Worm (Caenorhabditis elegans) whole organism, L1 larva: ENCODE data around the gene M7.8.

Experiments
- C16A3.4 ChIP-seq: fragments of 150-350 bp; optimal IDR thresholded peaks from 2 replicates; lab custom pipeline; 2014; ENCODE audit warnings: missing biosample characterization, missing genetic modification characterization
- F16B12.6 ChIP-seq: fragments of 150-350 bp; optimal IDR thresholded peaks from 2 replicates; lab custom pipeline; 2014; ENCODE audit warnings: missing biosample characterization, missing genetic modification characterization
- Y116A8C.19 ChIP-seq: sonication (generic microtip); optimal IDR thresholded peaks from 2 replicates; lab custom pipeline; 2016; ENCODE audit warnings: missing compliant biosample characterization, missing genetic modification characterization, borderline replicate concordance
- aha-1 ChIP-seq: fragments of 150-350 bp; optimal IDR thresholded peaks from 2 replicates; lab custom pipeline; 2014; ENCODE audit warnings: missing biosample characterization, missing genetic modification characterization
- aly-2 ChIP-seq: fragments of 150-350 bp; optimal IDR thresholded peaks from 2 replicates; lab custom pipeline; 2014; ENCODE audit warnings: missing biosample characterization, missing genetic modification characterization
- ama-1 ChIP-seq: fragments of 150-350 bp; optimal IDR thresholded peaks from 2 replicates; lab custom pipeline; 2014
- ceh-63 ChIP-seq: fragments of 200-800 bp; sonication (Bioruptor generic); optimal IDR thresholded peaks from 2 replicates; lab custom pipeline; 2018; ENCODE audit warnings: mild to moderate bottlenecking, missing genetic modification characterization, missing compliant biosample characterization
- ceh-8 ChIP-seq: fragments of 200-800 bp; sonication (Bioruptor generic); optimal IDR thresholded peaks from 2 replicates; lab custom pipeline; 2018; ENCODE audit warnings: mild to moderate bottlenecking, missing genetic modification characterization, moderate library complexity, missing compliant biosample characterization
- ceh-82 ChIP-seq, 3 experiments: fragments of 150-350 bp in 1 of 3; sonication (generic microtip) in 2 of 3; optimal IDR thresholded peaks; 2 replicates each; lab custom pipeline; 2014 to 2017; ENCODE audit warnings: missing biosample characterization in 3 of 3, missing genetic modification characterization in 3 of 3
- ceh-90 ChIP-seq: sonication (generic microtip); optimal IDR thresholded peaks from 2 replicates; lab custom pipeline; 2016; ENCODE audit warnings: missing genetic modification characterization, missing compliant biosample characterization
- ces-1 ChIP-seq: fragments of 150-350 bp; optimal IDR thresholded peaks from 2 replicates; lab custom pipeline; 2014; ENCODE audit warnings: missing biosample characterization, missing genetic modification reagents, missing genetic modification characterization
- dpl-1 ChIP-seq, 3 experiments: fragments of 150-350 bp in 2 of 3; sonication (generic microtip) in 1 of 3; optimal IDR thresholded peaks; 2 replicates each; lab custom pipeline; 2014 to 2017; ENCODE audit warnings: missing biosample characterization in 3 of 3, missing genetic modification characterization in 3 of 3, missing genetic modification reagents in 3 of 3
- dsc-1 ChIP-seq: sonication (generic microtip); optimal IDR thresholded peaks from 2 replicates; lab custom pipeline; 2016; ENCODE audit warnings: mild to moderate bottlenecking, missing genetic modification characterization, missing compliant biosample characterization
- efl-1 ChIP-seq, 4 experiments: fragments of 150-350 bp; optimal IDR thresholded peaks in 3 of 4; peaks in 1 of 4; 1 replicate in 1 of 4; 2 replicates in 3 of 4; lab custom pipeline; 2014; ENCODE audit warnings: missing biosample characterization in 2 of 4, missing genetic modification characterization in 2 of 4, missing genetic modification reagents in 2 of 4
- elt-2 ChIP-seq: sonication (generic microtip); optimal IDR thresholded peaks from 2 replicates; lab custom pipeline; 2016; ENCODE audit warnings: missing genetic modification characterization, mild to moderate bottlenecking, inconsistent platforms, missing compliant biosample characterization, missing genetic modification reagents
- elt-3 ChIP-seq, 6 experiments: fragments of 150-350 bp in 1 of 6; sonication (generic microtip); optimal IDR thresholded peaks; 2 replicates each; lab custom pipeline; 2017 to 2018; ENCODE audit warnings: missing biosample characterization in 6 of 6, missing genetic modification characterization in 6 of 6, inconsistent platforms in 1 of 6
- fos-1 ChIP-seq: fragments of 150-350 bp; optimal IDR thresholded peaks from 2 replicates; lab custom pipeline; 2014; ENCODE audit warnings: missing biosample characterization, missing genetic modification characterization
- hlh-17 ChIP-seq: fragments of 200-800 bp; sonication (Bioruptor generic); optimal IDR thresholded peaks from 2 replicates; lab custom pipeline; 2018; ENCODE audit warnings: missing genetic modification characterization, mild to moderate bottlenecking, missing compliant biosample characterization, moderate library complexity, borderline replicate concordance
- hlh-4 ChIP-seq: sonication (generic microtip); optimal IDR thresholded peaks from 2 replicates; lab custom pipeline; 2016; ENCODE audit warnings: mild to moderate bottlenecking, missing genetic modification characterization, missing compliant biosample characterization
- hpl-2 ChIP-seq: fragments of 150-350 bp; optimal IDR thresholded peaks from 2 replicates; lab custom pipeline; 2014; ENCODE audit warnings: missing biosample characterization, missing genetic modification reagents, missing genetic modification characterization
- lin-14 ChIP-seq: fragments of 200-800 bp; sonication (Bioruptor generic); optimal IDR thresholded peaks from 2 replicates; lab custom pipeline; 2018; ENCODE audit warnings: mild to moderate bottlenecking, missing genetic modification characterization, moderate library complexity, missing compliant biosample characterization
- lin-15B ChIP-seq: fragments of 150-350 bp; sonication (generic microtip); optimal IDR thresholded peaks from 3 replicates; lab custom pipeline; 2014; ENCODE audit warnings: missing biosample characterization, missing genetic modification characterization
- lir-3 ChIP-seq: sonication (generic microtip); optimal IDR thresholded peaks from 2 replicates; lab custom pipeline; 2016; ENCODE audit warnings: mild to moderate bottlenecking, missing genetic modification characterization, moderate library complexity, missing compliant biosample characterization; ENCODE audit not compliant: poor library complexity
- mdl-1 ChIP-seq, 2 experiments: fragments of 150-350 bp; optimal IDR thresholded peaks; 2 replicates each; lab custom pipeline; 2014 to 2017; ENCODE audit warnings: missing biosample characterization in 2 of 2, missing genetic modification characterization in 2 of 2, inconsistent platforms in 1 of 2
- mef-2 ChIP-seq: fragments of 150-350 bp; optimal IDR thresholded peaks from 2 replicates; lab custom pipeline; 2014; ENCODE audit warnings: missing biosample characterization, missing genetic modification characterization
- nhr-19 ChIP-seq: fragments of 200-800 bp; sonication (Bioruptor generic); conservative IDR thresholded peaks from 2 replicates; pipeline ENCODE4 v1.3.6; 2022; ENCODE audit warnings: missing genetic modification characterization, missing compliant biosample characterization
- nhr-28 ChIP-seq: fragments of 150-350 bp; optimal IDR thresholded peaks from 2 replicates; lab custom pipeline; 2014; ENCODE audit warnings: missing biosample characterization, missing genetic modification characterization
- nhr-47 ChIP-seq: sonication (generic microtip); optimal IDR thresholded peaks from 2 replicates; lab custom pipeline; 2016; ENCODE audit warnings: mild to moderate bottlenecking, missing genetic modification characterization, moderate library complexity, missing compliant biosample characterization
- nhr-77 ChIP-seq: fragments of 150-350 bp; optimal IDR thresholded peaks from 2 replicates; lab custom pipeline; 2014; ENCODE audit warnings: missing biosample characterization, missing genetic modification characterization
- nhr-85 ChIP-seq: sonication (generic microtip); peaks from one replicate; lab custom pipeline; 2016; ENCODE audit warnings: missing genetic modification characterization, inconsistent platforms, missing compliant biosample characterization
- nhr-90 ChIP-seq: sonication (generic microtip); optimal IDR thresholded peaks from 2 replicates; lab custom pipeline; 2016; ENCODE audit warnings: mild to moderate bottlenecking, missing genetic modification characterization, missing compliant biosample characterization; ENCODE audit not compliant: poor library complexity
- rnt-1 ChIP-seq: sonication (generic microtip); optimal IDR thresholded peaks from 2 replicates; lab custom pipeline; 2016; ENCODE audit warnings: mild to moderate bottlenecking, missing genetic modification characterization, moderate library complexity, missing compliant biosample characterization
- skn-1 ChIP-seq: fragments of 150-350 bp; optimal IDR thresholded peaks from 2 replicates; lab custom pipeline; 2014; ENCODE audit warnings: missing biosample characterization, missing genetic modification characterization
- snpc-4 ChIP-seq: fragments of 150-350 bp; optimal IDR thresholded peaks from 2 replicates; lab custom pipeline; 2014; ENCODE audit warnings: missing biosample characterization, missing genetic modification characterization
- snu-23 ChIP-seq: sonication (generic microtip); optimal IDR thresholded peaks from 2 replicates; lab custom pipeline; 2016; ENCODE audit warnings: missing genetic modification characterization, missing compliant biosample characterization
- sox-4 ChIP-seq: sonication (generic microtip); optimal IDR thresholded peaks from 2 replicates; lab custom pipeline; 2016; ENCODE audit warnings: missing genetic modification characterization, missing compliant biosample characterization
- unc-130 ChIP-seq: fragments of 150-350 bp; optimal IDR thresholded peaks from 2 replicates; lab custom pipeline; 2017; ENCODE audit warnings: missing biosample characterization, missing genetic modification characterization, inconsistent platforms
- unc-30 ChIP-seq: sonication (generic microtip); optimal IDR thresholded peaks from 2 replicates; lab custom pipeline; 2017; ENCODE audit warnings: missing biosample characterization, missing genetic modification characterization
- unc-86 ChIP-seq: sonication (generic microtip); optimal IDR thresholded peaks from 2 replicates; lab custom pipeline; 2016; ENCODE audit warnings: missing genetic modification characterization, missing compliant biosample characterization
- unc-98 ChIP-seq: fragments of 200-800 bp; sonication (Bioruptor generic); IDR thresholded peaks from 2 replicates; pipeline ENCODE4 v1.3.6; 2022; ENCODE audit warnings: missing genetic modification characterization, missing compliant biosample characterization
- xbp-1 ChIP-seq: sonication (generic microtip); optimal IDR thresholded peaks from 2 replicates; lab custom pipeline; 2016; ENCODE audit warnings: missing genetic modification characterization, missing compliant biosample characterization
- zip-4 ChIP-seq: fragments of 200-800 bp; sonication (Bioruptor generic); optimal IDR thresholded peaks from 2 replicates; lab custom pipeline; 2018; ENCODE audit warnings: mild to moderate bottlenecking, missing genetic modification characterization, moderate library complexity, missing compliant biosample characterization
- ztf-11 ChIP-seq, 2 experiments: sonication (generic microtip); optimal IDR thresholded peaks; 2 replicates each; lab custom pipeline; 2016 to 2017; ENCODE audit warnings: missing genetic modification characterization in 2 of 2, missing biosample characterization in 1 of 2, missing compliant biosample characterization in 1 of 2
- ztf-4 ChIP-seq: fragments of 150-350 bp; optimal IDR thresholded peaks from 2 replicates; lab custom pipeline; 2014; ENCODE audit warnings: missing biosample characterization, missing genetic modification characterization

M7.8 gene

DNA sequence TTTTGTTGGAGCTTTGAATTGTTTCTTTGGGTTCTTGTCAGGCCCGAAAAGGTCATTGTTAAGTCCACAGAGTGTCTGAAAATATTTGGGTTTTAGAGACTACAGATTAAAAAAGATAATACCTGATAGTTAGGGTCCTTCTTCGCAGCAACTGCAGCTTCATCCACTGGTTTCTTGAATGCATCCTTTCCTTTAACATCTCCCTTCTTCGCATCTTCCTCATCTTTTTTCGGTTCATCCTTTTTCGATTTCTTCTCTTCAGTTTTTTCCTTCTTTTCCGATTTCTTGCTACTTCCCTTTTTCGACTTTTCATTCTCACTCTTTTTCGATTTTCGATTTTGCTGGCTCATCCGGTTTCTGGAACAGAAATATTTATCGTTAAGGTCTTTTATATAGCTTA lies 8.6 kb upstream of the M7.8 start:
- TF ChIP-seq hpl-2 (GFP tag; lab: Kevin White, UChicago): no peak
- peak; percentile 61 for TF ChIP-seq nhr-85 (tag; lab: Kevin White, UChicago)

- no peak for TF ChIP-seq lir-3 (tag; lab: Kevin White, UChicago)
- TF ChIP-seq C16A3.4 (tag; lab: Kevin White, UChicago): no peak
- no peak for TF ChIP-seq Y116A8C.19
- no peak for TF ChIP-seq skn-1 (tag; lab: Kevin White, UChicago)
- no peak for TF ChIP-seq mdl-1 (tag; optimal IDR thresholded peaks at IDR 0.05; lab: Kevin White, UChicago)
- no peak for TF ChIP-seq unc-30 (tag; lab: Kevin White, UChicago)
- TF ChIP-seq lin-15B (tag; lab: Kevin White, UChicago): no peak
Observed at ce11 chrIV:11102608-11103007, 7.7 kb upstream of the M7.8 start, which contains the start of gene srlf-17. Gene srlf-17 (minus strand): TSS chrIV:11102708.

DNA sequence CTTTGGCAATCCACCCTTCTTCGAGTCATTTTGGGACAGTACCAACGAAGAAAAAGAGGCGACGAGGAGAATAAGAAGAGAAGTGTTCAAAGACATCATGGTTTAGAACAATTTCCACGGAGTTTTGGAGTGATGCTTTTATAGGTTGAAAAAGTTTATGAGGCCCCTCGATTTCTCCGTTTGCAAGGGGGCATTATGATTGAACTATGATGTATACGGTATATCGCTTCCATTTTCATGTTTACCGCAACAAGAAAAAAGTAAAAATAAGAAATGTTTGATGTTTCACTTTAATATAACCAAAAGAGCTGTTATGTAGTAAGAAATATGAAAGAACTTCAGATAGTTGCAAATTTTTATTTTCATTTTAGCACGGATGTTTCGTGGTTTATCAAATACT lies 6.5 kb upstream of the M7.8 start, which contains the start of gene srlf-18:
srlf-18 (minus strand) TSS at position 101 of the 400 bp plus-strand sequence.
- no peak for TF ChIP-seq mdl-1 (tag; optimal IDR thresholded peaks at IDR 0.05; lab: Kevin White, UChicago)
- TF ChIP-seq ceh-90 (tag; lab: Kevin White, UChicago): no peak
- no peak for TF ChIP-seq nhr-47
- TF ChIP-seq nhr-77: no peak
- no peak for TF ChIP-seq ztf-11 (tag; optimal IDR thresholded peaks at IDR 0.05; lab: Kevin White, UChicago)
- TF ChIP-seq fos-1: no peak
- no peak for TF ChIP-seq elt-2 (tag; lab: Kevin White, UChicago)
- no peak for TF ChIP-seq xbp-1 (tag; lab: Kevin White, UChicago)
- TF ChIP-seq snu-23 (GFP tag; lab: Kevin White, UChicago): no peak
- no peak for TF ChIP-seq hlh-4
- no peak for TF ChIP-seq snpc-4
- no peak for TF ChIP-seq aha-1 (tag; lab: Kevin White, UChicago)
- TF ChIP-seq dpl-1 (GFP tag; optimal IDR thresholded peaks at IDR 0.05; lab: Kevin White, UChicago): no peak
- no peak for TF ChIP-seq zip-4 (GFP tag; lab: Kevin White, UChicago)
- TF ChIP-seq nhr-90 (tag; lab: Kevin White, UChicago): no peak
- TF ChIP-seq ztf-4 (tag; lab: Kevin White, UChicago): no peak
- TF ChIP-seq Y116A8C.19: no peak

DNA sequence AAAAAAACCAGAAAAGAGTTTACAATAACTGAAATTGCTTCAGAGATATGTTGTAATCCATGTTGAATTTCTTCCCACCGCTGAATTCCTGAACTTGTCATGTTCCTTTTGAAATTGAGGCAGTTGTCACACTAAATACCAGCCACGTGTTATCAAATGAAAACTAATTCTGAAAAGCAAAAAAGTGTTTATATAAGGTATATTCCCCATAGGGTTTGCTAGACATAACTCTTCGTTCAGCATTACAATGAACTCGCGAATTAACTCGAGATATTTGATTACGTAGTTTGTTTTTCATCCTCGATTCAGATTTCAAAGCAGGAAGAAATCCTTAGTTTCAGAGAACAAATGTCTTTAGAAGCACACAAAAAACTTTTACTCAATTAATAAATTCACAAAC lies 5.4 kb upstream of the M7.8 start, which contains the start of gene str-3:
str-3 (minus strand) TSS at position 101 of the 400 bp plus-strand sequence.
- TF ChIP-seq elt-3 (tag; optimal IDR thresholded peaks at IDR 0.05; lab: Kevin White, UChicago) (no peak), fos-1 (no peak), hlh-17 (GFP tag; lab: Kevin White, UChicago) (no peak)

- TF ChIP-seq mdl-1 (tag; optimal IDR thresholded peaks at IDR 0.05; lab: Kevin White, UChicago): no peak
- TF ChIP-seq nhr-28 (tag; lab: Kevin White, UChicago): no peak
- TF ChIP-seq hpl-2 (GFP tag; lab: Kevin White, UChicago): no peak
- no peak for TF ChIP-seq ztf-4 (tag; lab: Kevin White, UChicago)
- TF ChIP-seq ama-1 (lab: Kevin White, UChicago): no peak
- TF ChIP-seq hlh-4: no peak
- no peak for TF ChIP-seq dpl-1 (GFP tag; optimal IDR thresholded peaks at IDR 0.05; lab: Kevin White, UChicago)
- TF ChIP-seq F16B12.6 (tag; lab: Kevin White, UChicago): no peak
- no peak for TF ChIP-seq ceh-8 (GFP tag; lab: Kevin White, UChicago)
- TF ChIP-seq nhr-47: peak; percentile 34
- TF ChIP-seq snpc-4: no peak
- peak; percentile 54 for TF ChIP-seq dsc-1 (tag; lab: Kevin White, UChicago)
- no peak for TF ChIP-seq ces-1 (GFP tag; lab: Kevin White, UChicago)
- no peak for TF ChIP-seq mef-2 (tag; lab: Kevin White, UChicago)
- no peak for TF ChIP-seq ceh-63 (GFP tag; lab: Kevin White, UChicago)
- TF ChIP-seq efl-1 (optimal IDR thresholded peaks at IDR 0.05; lab: Kevin White, UChicago): no peak
- no peak for TF ChIP-seq efl-1 (GFP tag; optimal IDR thresholded peaks at IDR 0.05 in 1 of 2; lab: Kevin White, UChicago)
- TF ChIP-seq snu-23 (GFP tag; lab: Kevin White, UChicago): peak; percentile 37
- TF ChIP-seq unc-86 (tag; lab: Kevin White, UChicago): no peak
- no peak for TF ChIP-seq ztf-11 (tag; optimal IDR thresholded peaks at IDR 0.05; lab: Kevin White, UChicago)
- TF ChIP-seq aly-2 (tag; lab: Kevin White, UChicago): no peak
- no peak for TF ChIP-seq unc-130 (tag; lab: Kevin White, UChicago)
- TF ChIP-seq lin-14 (GFP tag; lab: Kevin White, UChicago): peak; percentile 63
- peak; percentile 41 for TF ChIP-seq rnt-1 (tag; lab: Kevin White, UChicago)
- no peak for TF ChIP-seq sox-4 (tag; lab: Kevin White, UChicago)
- TF ChIP-seq nhr-19: peak; percentile 53
- no peak for TF ChIP-seq unc-98 (GFP tag; lab: Robert Waterston, UW)
- peak in 1 of 3 experiments; percentile 7 for TF ChIP-seq ceh-82 (tag; optimal IDR thresholded peaks at IDR 0.05; lab: Kevin White, UChicago)
Observed at ce11 chrIV:11097795-11098194, 2.9 kb upstream of the M7.8 start, which contains the start of gene M7.12. Gene M7.12 (minus strand): TSS chrIV:11097982.
